Worm (Caenorhabditis elegans) whole organism, mixed stage, embryonic: ENCODE measurements around the gene btb-19.

ENCODE experiments used
- M03D4.4 ChIP-seq: sonication (generic microtip); optimal IDR thresholded peaks from 2 replicates; lab custom pipeline; 2017; ENCODE audit warnings: mild to moderate bottlenecking, missing genetic modification characterization, missing compliant biosample characterization
- bed-3 ChIP-seq: fragments of 200-800 bp; sonication (Bioruptor generic); optimal IDR thresholded peaks from 3 replicates; lab custom pipeline; 2018; ENCODE audit warnings: mild to moderate bottlenecking, missing genetic modification characterization, moderate library complexity, missing compliant biosample characterization
- blmp-1 ChIP-seq: fragments of 150-350 bp; optimal IDR thresholded peaks from 2 replicates; lab custom pipeline; 2014; ENCODE audit warnings: missing biosample characterization, missing genetic modification characterization
- ceh-43 ChIP-seq: fragments of 200-800 bp; sonication (Bioruptor generic); optimal IDR thresholded peaks from 2 replicates; lab custom pipeline; 2018; ENCODE audit warnings: mild to moderate bottlenecking, missing genetic modification characterization, moderate library complexity, missing compliant biosample characterization
- ceh-83 ChIP-seq: fragments of 200-800 bp; sonication (Bioruptor generic); optimal IDR thresholded peaks from 2 replicates; lab custom pipeline; 2018; ENCODE audit warnings: mild to moderate bottlenecking, missing genetic modification characterization, missing compliant biosample characterization
- ces-1 ChIP-seq: fragments of 150-350 bp; optimal IDR thresholded peaks from 2 replicates; lab custom pipeline; 2014; ENCODE audit warnings: missing biosample characterization, missing genetic modification reagents, missing genetic modification characterization
- cnd-1 ChIP-seq: fragments of 200-800 bp; sonication (Bioruptor generic); optimal IDR thresholded peaks from 2 replicates; lab custom pipeline; 2018; ENCODE audit warnings: mild to moderate bottlenecking, missing genetic modification characterization, missing compliant biosample characterization
- drap-1 ChIP-seq: fragments of 200-800 bp; sonication (Bioruptor generic); optimal IDR thresholded peaks from 3 replicates; lab custom pipeline; 2018; ENCODE audit warnings: mild to moderate bottlenecking, missing genetic modification characterization, missing compliant biosample characterization
- elt-1 ChIP-seq: sonication (generic microtip); optimal IDR thresholded peaks from 2 replicates; lab custom pipeline; 2017; ENCODE audit warnings: missing genetic modification characterization, mild to moderate bottlenecking, missing compliant biosample characterization, antibody characterized with exemption, moderate library complexity, borderline replicate concordance; ENCODE audit not compliant: insufficient read depth
- flh-1 ChIP-seq: fragments of 200-800 bp; sonication (Bioruptor generic); optimal IDR thresholded peaks from 2 replicates; lab custom pipeline; 2018; ENCODE audit warnings: mild to moderate bottlenecking, missing genetic modification characterization, moderate library complexity, missing compliant biosample characterization
- ham-2 ChIP-seq: fragments of 200-800 bp; sonication (Bioruptor generic); optimal IDR thresholded peaks from 2 replicates; lab custom pipeline; 2018; ENCODE audit warnings: mild to moderate bottlenecking, missing genetic modification characterization, missing compliant biosample characterization
- hlh-1 ChIP-seq: fragments of 150-350 bp; optimal IDR thresholded peaks from 2 replicates; lab custom pipeline; 2014; ENCODE audit warnings: missing biosample characterization, missing genetic modification reagents, missing genetic modification characterization
- lin-13 ChIP-seq: fragments of 150-350 bp; optimal IDR thresholded peaks from 2 replicates; lab custom pipeline; 2014; ENCODE audit warnings: missing biosample characterization, missing genetic modification characterization
- lin-32 ChIP-seq: fragments of 200-800 bp; sonication (Bioruptor generic); optimal IDR thresholded peaks from 2 replicates; lab custom pipeline; 2018; ENCODE audit warnings: mild to moderate bottlenecking, missing genetic modification characterization, missing compliant biosample characterization
- lsy-2 ChIP-seq: fragments of 150-350 bp; optimal IDR thresholded peaks from 2 replicates; lab custom pipeline; 2014; ENCODE audit warnings: missing biosample characterization, missing genetic modification characterization
- mab-5 ChIP-seq: fragments of 150-350 bp; optimal IDR thresholded peaks from 2 replicates; lab custom pipeline; 2014; ENCODE audit warnings: missing biosample characterization, missing genetic modification characterization
- mep-1 ChIP-seq: fragments of 150-350 bp; optimal IDR thresholded peaks from 2 replicates; lab custom pipeline; 2017; ENCODE audit warnings: missing biosample characterization, missing genetic modification reagents, missing genetic modification characterization, inconsistent platforms
- mls-2 ChIP-seq: sonication (generic microtip); optimal IDR thresholded peaks from 2 replicates; lab custom pipeline; 2016; ENCODE audit warnings: mild to moderate bottlenecking, missing genetic modification characterization, moderate library complexity, missing compliant biosample characterization
- nhr-12 ChIP-seq: fragments of 150-350 bp; optimal IDR thresholded peaks from 2 replicates; lab custom pipeline; 2014; ENCODE audit warnings: missing biosample characterization, missing genetic modification characterization
- nhr-2 ChIP-seq: fragments of 150-350 bp; optimal IDR thresholded peaks from 2 replicates; lab custom pipeline; 2014; ENCODE audit warnings: missing biosample characterization, missing genetic modification characterization
- nhr-237 ChIP-seq: fragments of 150-350 bp; optimal IDR thresholded peaks from 2 replicates; lab custom pipeline; 2014; ENCODE audit warnings: missing biosample characterization, missing genetic modification characterization
- nhr-28 ChIP-seq: fragments of 150-350 bp; optimal IDR thresholded peaks from 2 replicates; lab custom pipeline; 2014; ENCODE audit warnings: missing biosample characterization, missing genetic modification characterization
- pha-4 ChIP-seq: fragments of 150-350 bp; optimal IDR thresholded peaks from 2 replicates; lab custom pipeline; 2018; ENCODE audit warnings: missing biosample characterization, missing genetic modification reagents, missing genetic modification characterization
- snpc-4 ChIP-seq: fragments of 150-350 bp; optimal IDR thresholded peaks from 2 replicates; lab custom pipeline; 2014; ENCODE audit warnings: missing biosample characterization, missing genetic modification characterization
- sptf-1 ChIP-seq: sonication (generic microtip); optimal IDR thresholded peaks from 2 replicates; lab custom pipeline; 2017; ENCODE audit warnings: mild to moderate bottlenecking, missing genetic modification characterization, moderate library complexity, missing compliant biosample characterization
- tbx-8 ChIP-seq: fragments of 200-800 bp; sonication (Bioruptor generic); optimal IDR thresholded peaks from 2 replicates; lab custom pipeline; 2018; ENCODE audit warnings: mild to moderate bottlenecking, missing genetic modification characterization, moderate library complexity, missing compliant biosample characterization
- unc-120 ChIP-seq: sonication (generic microtip); optimal IDR thresholded peaks from 2 replicates; lab custom pipeline; 2017; ENCODE audit warnings: missing genetic modification characterization, missing compliant biosample characterization; ENCODE audit not compliant: poor library complexity, severe bottlenecking
- unc-39 ChIP-seq: fragments of 150-350 bp; optimal IDR thresholded peaks from 2 replicates; lab custom pipeline; 2014; ENCODE audit warnings: missing biosample characterization, missing genetic modification characterization
- zip-8 ChIP-seq: fragments of 150-350 bp; optimal IDR thresholded peaks from 2 replicates; lab custom pipeline; 2014; ENCODE audit warnings: missing biosample characterization, missing genetic modification characterization

Gene btb-19

DNA sequence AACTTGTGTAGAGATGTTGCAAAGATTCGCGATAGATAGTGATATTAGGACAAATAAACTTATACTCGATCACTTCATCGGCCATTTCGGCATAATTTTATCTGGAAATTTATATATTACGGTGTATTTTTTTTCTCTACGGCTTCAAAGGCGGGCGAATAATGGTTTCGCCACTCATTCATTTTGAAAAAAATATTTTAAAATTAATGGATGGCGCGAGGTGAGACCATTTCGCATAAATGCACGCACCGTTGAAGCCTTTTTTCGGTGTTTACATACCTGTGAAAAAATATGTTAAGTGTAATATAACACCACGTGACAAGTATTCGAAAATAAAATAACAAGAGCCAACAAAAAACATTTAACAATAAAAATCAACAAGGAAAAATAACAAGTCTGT lies at the start of gene btb-19:
Gene btb-19, minus strand, starts transcription at position 101 of the 400 bp plus-strand sequence.
- TF ChIP-seq tbx-8 (GFP tag; lab: Kevin White, UChicago), result no peak
- no peak for TF ChIP-seq lin-13 (tag; lab: Kevin White, UChicago)

DNA sequence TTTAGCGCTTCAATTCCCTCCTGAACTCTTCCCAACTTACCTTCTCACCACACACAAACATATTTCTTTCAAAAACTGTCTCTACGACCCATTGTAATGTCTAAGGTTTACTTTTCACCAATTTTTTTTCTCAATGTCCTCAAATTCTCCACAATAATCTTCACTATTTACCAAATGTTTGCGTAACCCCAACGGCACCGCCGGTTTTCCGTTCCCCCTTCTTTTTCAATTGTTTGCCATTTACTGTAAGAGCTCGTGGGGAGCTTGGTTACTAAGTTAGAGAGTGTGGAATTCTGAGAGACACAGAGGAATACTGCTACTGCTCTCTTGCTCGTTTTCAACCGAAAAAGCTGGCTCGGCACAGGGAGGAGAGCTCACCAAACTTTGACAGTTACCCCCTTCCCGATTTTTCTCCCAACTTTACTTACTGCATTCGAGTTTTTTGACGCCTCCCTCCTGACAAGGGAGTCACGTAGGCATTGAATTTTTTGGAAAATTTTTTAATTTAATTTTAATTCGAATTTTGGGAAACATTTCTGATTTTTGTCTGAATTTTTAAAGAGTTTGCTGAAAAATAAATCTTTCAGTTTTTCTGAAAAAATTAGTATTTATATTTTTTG lies 48.7 kb upstream of the btb-19 start:
- TF ChIP-seq ces-1 (GFP tag; lab: Kevin White, UChicago) (no peak), pha-4 (tag; lab: Kevin White, UChicago) (no peak), blmp-1 (tag; lab: Kevin White, UChicago) (no peak), mep-1 (tag; lab: Kevin White, UChicago) (no peak), nhr-2 (tag; lab: Kevin White, UChicago) (no peak), lin-32 (no peak), unc-39 (no peak), cnd-1 (tag; lab: Kevin White, UChicago) (no peak), snpc-4 (tag; lab: Kevin White, UChicago) (no peak), flh-1 (GFP tag; lab: Kevin White, UChicago) (no peak), ham-2 (GFP tag; lab: Kevin White, UChicago) (no peak), mls-2 (tag; lab: Kevin White, UChicago) (no peak), nhr-12 (tag; lab: Kevin White, UChicago) (no peak), ceh-43 (GFP tag; lab: Kevin White, UChicago) (no peak), M03D4.4 (tag; lab: Kevin White, UChicago) (no peak), ceh-83 (GFP tag; lab: Kevin White, UChicago) (no peak), mab-5 (tag; lab: Kevin White, UChicago) (no peak), nhr-28 (tag; lab: Kevin White, UChicago) (no peak), zip-8 (tag; lab: Kevin White, UChicago) (no peak)
- TF ChIP-seq, all 35 proteins: peak for 0

ce11 chrII:14569322-14569721 lies 47.4 kb upstream of the btb-19 start:
- TF ChIP-seq ces-1 (GFP tag; lab: Kevin White, UChicago) (peak; percentile 81), hlh-1 (no peak), ceh-83 (GFP tag; lab: Kevin White, UChicago) (peak; percentile 18), lsy-2 (tag; lab: Kevin White, UChicago) (peak; percentile 10), lin-13 (tag; lab: Kevin White, UChicago) (no peak), elt-1 (tag; lab: Kevin White, UChicago) (no peak)
- TF ChIP-seq, all 35 proteins: peak for 3

ce11 chrII:14567811-14568210 lies 45.9 kb upstream of the btb-19 start:
- no peak for TF ChIP-seq mab-5 (tag; lab: Kevin White, UChicago)
- peak; percentile 55 for TF ChIP-seq ham-2 (GFP tag; lab: Kevin White, UChicago)

DNA sequence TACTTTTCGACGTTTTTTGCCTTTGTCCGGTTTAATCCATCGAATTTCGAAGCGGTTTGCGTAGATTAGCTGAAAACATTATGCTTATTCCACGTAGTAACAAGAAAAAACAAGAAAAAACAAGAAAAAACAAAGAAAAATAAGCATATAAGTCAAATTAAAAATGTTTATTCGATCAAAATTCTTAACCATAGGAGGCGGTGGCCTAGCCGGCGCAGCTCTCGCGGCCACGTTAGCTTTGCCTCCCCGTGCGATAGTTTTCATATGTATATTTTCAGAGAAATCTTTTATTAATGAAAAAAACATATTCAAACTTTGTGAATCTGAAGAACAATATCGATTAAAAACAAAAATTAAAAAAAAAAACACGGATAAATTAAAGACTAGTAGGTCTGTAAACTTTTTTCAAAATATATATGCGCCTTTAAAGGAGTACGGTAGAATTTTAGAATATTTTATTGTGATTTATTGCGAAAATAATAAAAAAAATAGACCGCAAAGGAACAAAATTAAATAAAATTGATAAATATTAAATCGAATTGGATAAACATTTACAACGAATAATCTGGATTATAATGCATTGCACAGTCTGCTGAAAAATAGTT lies 41.9 kb upstream of the btb-19 start:
- TF ChIP-seq lsy-2 (tag; lab: Kevin White, UChicago), result peak; percentile 85

DNA sequence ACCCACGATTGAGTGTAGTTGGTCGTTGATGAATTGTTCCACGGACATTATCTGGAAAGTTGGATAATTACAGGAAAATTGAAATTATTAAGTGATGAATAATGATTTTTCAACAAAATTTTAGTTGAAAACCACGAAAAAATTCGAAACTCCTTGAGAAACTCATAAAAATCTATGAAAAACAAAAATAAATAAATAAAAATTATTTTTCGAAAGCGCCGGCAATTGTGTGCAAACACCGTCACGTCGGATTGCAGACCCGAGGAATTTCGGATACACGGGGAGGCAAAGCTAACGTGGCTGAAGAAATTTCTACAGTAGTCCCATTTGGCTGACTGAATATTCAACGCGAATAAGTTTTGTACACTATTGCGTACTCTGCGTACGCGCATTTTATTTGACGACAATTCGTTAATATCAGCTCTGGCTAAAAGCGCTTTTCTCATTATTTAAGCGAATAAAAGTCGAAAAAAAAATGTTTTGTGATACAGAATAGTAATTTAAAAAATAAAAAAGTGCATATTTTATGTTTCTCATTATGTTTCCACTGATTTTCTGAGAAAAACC lies 39.7 kb upstream of the btb-19 start, which contains the start of gene mog-4:
Gene mog-4, minus strand, starts transcription at position 51 of the 567 bp plus-strand sequence.
- TF ChIP-seq sptf-1 (tag; lab: Kevin White, UChicago) (peak; percentile 7), ham-2 (GFP tag; lab: Kevin White, UChicago) (peak; percentile 76), lin-13 (tag; lab: Kevin White, UChicago) (peak; percentile 46), nhr-237 (tag; lab: Kevin White, UChicago) (peak; percentile 81), ceh-43 (GFP tag; lab: Kevin White, UChicago) (peak; percentile 8), drap-1 (peak; percentile 21), mls-2 (tag; lab: Kevin White, UChicago) (peak; percentile 20), cnd-1 (tag; lab: Kevin White, UChicago) (peak; percentile 20), mep-1 (tag; lab: Kevin White, UChicago) (peak; percentile 37), bed-3 (peak; percentile 1), lsy-2 (tag; lab: Kevin White, UChicago) (peak; percentile 95), ces-1 (GFP tag; lab: Kevin White, UChicago) (peak; percentile 71), unc-120 (peak; percentile 25)
